Worm (Caenorhabditis elegans) whole organism, L1 larva: ENCODE measurements around the gene fkb-3.

Experiments
- C04F5.9 ChIP-seq: sonication (generic microtip); optimal IDR thresholded peaks from 2 replicates; lab custom pipeline; 2016; ENCODE audit warnings: missing genetic modification characterization, missing compliant biosample characterization
- C16A3.4 ChIP-seq: fragments of 150-350 bp; optimal IDR thresholded peaks from 2 replicates; lab custom pipeline; 2014; ENCODE audit warnings: missing biosample characterization, missing genetic modification characterization
- C34B4.2 ChIP-seq: sonication (generic microtip); optimal IDR thresholded peaks from 2 replicates; lab custom pipeline; 2017; ENCODE audit warnings: mild to moderate bottlenecking, missing genetic modification characterization, missing compliant biosample characterization
- aha-1 ChIP-seq: fragments of 150-350 bp; optimal IDR thresholded peaks from 2 replicates; lab custom pipeline; 2014; ENCODE audit warnings: missing biosample characterization, missing genetic modification characterization
- alr-1 ChIP-seq: fragments of 200-800 bp; sonication (Bioruptor generic); optimal IDR thresholded peaks from 2 replicates; lab custom pipeline; 2018; ENCODE audit warnings: borderline replicate concordance, mild to moderate bottlenecking, missing genetic modification characterization, missing compliant biosample characterization
- ama-1 ChIP-seq: fragments of 150-350 bp; optimal IDR thresholded peaks from 2 replicates; lab custom pipeline; 2014
- ceh-63 ChIP-seq: fragments of 200-800 bp; sonication (Bioruptor generic); optimal IDR thresholded peaks from 2 replicates; lab custom pipeline; 2018; ENCODE audit warnings: mild to moderate bottlenecking, missing genetic modification characterization, missing compliant biosample characterization
- ceh-8 ChIP-seq: fragments of 200-800 bp; sonication (Bioruptor generic); optimal IDR thresholded peaks from 2 replicates; lab custom pipeline; 2018; ENCODE audit warnings: mild to moderate bottlenecking, missing genetic modification characterization, moderate library complexity, missing compliant biosample characterization
- ceh-90 ChIP-seq: sonication (generic microtip); optimal IDR thresholded peaks from 2 replicates; lab custom pipeline; 2016; ENCODE audit warnings: missing genetic modification characterization, missing compliant biosample characterization
- dpl-1 ChIP-seq, 3 experiments: fragments of 150-350 bp in 2 of 3; sonication (generic microtip) in 1 of 3; optimal IDR thresholded peaks; 2 replicates each; lab custom pipeline; 2014 to 2017; ENCODE audit warnings: missing biosample characterization in 3 of 3, missing genetic modification characterization in 3 of 3, missing genetic modification reagents in 3 of 3
- efl-1 ChIP-seq, 4 experiments: fragments of 150-350 bp; optimal IDR thresholded peaks in 3 of 4; peaks in 1 of 4; 1 replicate in 1 of 4; 2 replicates in 3 of 4; lab custom pipeline; 2014; ENCODE audit warnings: missing biosample characterization in 2 of 4, missing genetic modification characterization in 2 of 4, missing genetic modification reagents in 2 of 4
- egl-13 ChIP-seq: sonication (generic microtip); optimal IDR thresholded peaks from 2 replicates; lab custom pipeline; 2016; ENCODE audit warnings: missing genotype, missing genetic modification reagents, missing genetic modification characterization, missing compliant biosample characterization
- egl-27 ChIP-seq, 2 experiments: fragments of 150-350 bp in 1 of 2; sonication (generic microtip); optimal IDR thresholded peaks; 3 replicates each; lab custom pipeline; 2017 to 2018; ENCODE audit warnings: missing biosample characterization in 2 of 2, missing genetic modification characterization in 2 of 2, missing genetic modification reagents in 2 of 2
- elt-2 ChIP-seq: sonication (generic microtip); optimal IDR thresholded peaks from 2 replicates; lab custom pipeline; 2016; ENCODE audit warnings: missing genetic modification characterization, mild to moderate bottlenecking, inconsistent platforms, missing compliant biosample characterization, missing genetic modification reagents
- elt-3 ChIP-seq, 6 experiments: fragments of 150-350 bp in 1 of 6; sonication (generic microtip); optimal IDR thresholded peaks; 2 replicates each; lab custom pipeline; 2017 to 2018; ENCODE audit warnings: missing biosample characterization in 6 of 6, missing genetic modification characterization in 6 of 6, inconsistent platforms in 1 of 6
- fkh-10 ChIP-seq: sonication (generic microtip); optimal IDR thresholded peaks from 2 replicates; lab custom pipeline; 2017; ENCODE audit warnings: missing biosample characterization, missing genetic modification reagents, missing genetic modification characterization
- grh-1 ChIP-seq: fragments of 200-800 bp; sonication (Bioruptor generic); IDR thresholded peaks from 2 replicates; pipeline ENCODE4 v1.3.6; 2022; ENCODE audit warnings: missing genetic modification reagents, missing genetic modification characterization, missing compliant biosample characterization
- hlh-4 ChIP-seq: sonication (generic microtip); optimal IDR thresholded peaks from 2 replicates; lab custom pipeline; 2016; ENCODE audit warnings: mild to moderate bottlenecking, missing genetic modification characterization, missing compliant biosample characterization
- hpl-2 ChIP-seq: fragments of 150-350 bp; optimal IDR thresholded peaks from 2 replicates; lab custom pipeline; 2014; ENCODE audit warnings: missing biosample characterization, missing genetic modification reagents, missing genetic modification characterization
- irx-1 ChIP-seq: sonication (generic microtip); optimal IDR thresholded peaks from 2 replicates; lab custom pipeline; 2016; ENCODE audit warnings: missing genetic modification characterization, missing compliant biosample characterization
- lin-13 ChIP-seq: fragments of 150-350 bp; optimal IDR thresholded peaks from 2 replicates; lab custom pipeline; 2014; ENCODE audit warnings: missing biosample characterization, missing genetic modification reagents, missing genetic modification characterization
- lin-35 ChIP-seq, 2 experiments: fragments of 150-350 bp; optimal IDR thresholded peaks; 2 replicates each; lab custom pipeline; 2014; ENCODE audit warnings: missing biosample characterization in 2 of 2, missing genetic modification characterization in 2 of 2, missing genetic modification reagents in 2 of 2
- lir-3 ChIP-seq: sonication (generic microtip); optimal IDR thresholded peaks from 2 replicates; lab custom pipeline; 2016; ENCODE audit warnings: mild to moderate bottlenecking, missing genetic modification characterization, moderate library complexity, missing compliant biosample characterization; ENCODE audit not compliant: poor library complexity
- lsy-2 ChIP-seq, 2 experiments: fragments of 150-350 bp; optimal IDR thresholded peaks; 2 replicates each; lab custom pipeline; 2014; ENCODE audit warnings: missing biosample characterization in 2 of 2, missing genetic modification characterization in 2 of 2
- mdl-1 ChIP-seq, 2 experiments: fragments of 150-350 bp; optimal IDR thresholded peaks; 2 replicates each; lab custom pipeline; 2014 to 2017; ENCODE audit warnings: missing biosample characterization in 2 of 2, missing genetic modification characterization in 2 of 2, inconsistent platforms in 1 of 2
- nhr-19 ChIP-seq: fragments of 200-800 bp; sonication (Bioruptor generic); conservative IDR thresholded peaks from 2 replicates; pipeline ENCODE4 v1.3.6; 2022; ENCODE audit warnings: missing genetic modification characterization, missing compliant biosample characterization
- nhr-20 ChIP-seq: sonication (generic microtip); optimal IDR thresholded peaks from 2 replicates; lab custom pipeline; 2016; ENCODE audit warnings: mild to moderate bottlenecking, missing genetic modification characterization, missing compliant biosample characterization
- nhr-28 ChIP-seq: fragments of 150-350 bp; optimal IDR thresholded peaks from 2 replicates; lab custom pipeline; 2014; ENCODE audit warnings: missing biosample characterization, missing genetic modification characterization
- nhr-77 ChIP-seq: fragments of 150-350 bp; optimal IDR thresholded peaks from 2 replicates; lab custom pipeline; 2014; ENCODE audit warnings: missing biosample characterization, missing genetic modification characterization
- pag-3 ChIP-seq: sonication (generic microtip); optimal IDR thresholded peaks from 2 replicates; lab custom pipeline; 2017; ENCODE audit warnings: missing genetic modification characterization, mild to moderate bottlenecking, missing compliant biosample characterization, antibody characterized with exemption, borderline replicate concordance; ENCODE audit not compliant: insufficient read depth
- pax-3 ChIP-seq: fragments of 200-800 bp; sonication (Bioruptor generic); optimal IDR thresholded peaks from 2 replicates; lab custom pipeline; 2018; ENCODE audit warnings: mild to moderate bottlenecking, missing genetic modification characterization, moderate library complexity, missing compliant biosample characterization
- pqm-1 ChIP-seq: sonication (generic microtip); optimal IDR thresholded peaks from 3 replicates; lab custom pipeline; 2017; ENCODE audit warnings: missing biosample characterization, missing genetic modification characterization
- skn-1 ChIP-seq: fragments of 150-350 bp; optimal IDR thresholded peaks from 2 replicates; lab custom pipeline; 2014; ENCODE audit warnings: missing biosample characterization, missing genetic modification characterization
- snu-23 ChIP-seq: sonication (generic microtip); optimal IDR thresholded peaks from 2 replicates; lab custom pipeline; 2016; ENCODE audit warnings: missing genetic modification characterization, missing compliant biosample characterization
- unc-130 ChIP-seq: fragments of 150-350 bp; optimal IDR thresholded peaks from 2 replicates; lab custom pipeline; 2017; ENCODE audit warnings: missing biosample characterization, missing genetic modification characterization, inconsistent platforms
- unc-30 ChIP-seq: sonication (generic microtip); optimal IDR thresholded peaks from 2 replicates; lab custom pipeline; 2017; ENCODE audit warnings: missing biosample characterization, missing genetic modification characterization
- unc-62 ChIP-seq: fragments of 150-350 bp; optimal IDR thresholded peaks from 2 replicates; lab custom pipeline; 2014; ENCODE audit warnings: missing biosample characterization, missing genetic modification reagents, missing genetic modification characterization
- ztf-4 ChIP-seq: fragments of 150-350 bp; optimal IDR thresholded peaks from 2 replicates; lab custom pipeline; 2014; ENCODE audit warnings: missing biosample characterization, missing genetic modification characterization

fkb-3 gene

ce11 chrV:7187295-7187694 is 37.7 kb upstream of the fkb-3 start:
- TF ChIP-seq pag-3 (tag; lab: Kevin White, UChicago) (no peak), lir-3 (tag; lab: Kevin White, UChicago) (no peak), pqm-1 (tag; lab: Kevin White, UChicago) (no peak), C16A3.4 (no peak), nhr-77 (no peak), nhr-28 (tag; lab: Kevin White, UChicago) (no peak), aha-1 (tag; lab: Kevin White, UChicago) (no peak), C04F5.9 (tag; lab: Kevin White, UChicago) (no peak), alr-1 (tag; lab: Kevin White, UChicago) (no peak), efl-1 (optimal IDR thresholded peaks at IDR 0.05; lab: Kevin White, UChicago) (no peak), efl-1 (GFP tag; optimal IDR thresholded peaks at IDR 0.05 in 1 of 2; lab: Kevin White, UChicago) (no peak), lin-13 (GFP tag; lab: Kevin White, UChicago) (no peak), ceh-90 (tag; lab: Kevin White, UChicago) (no peak)

DNA sequence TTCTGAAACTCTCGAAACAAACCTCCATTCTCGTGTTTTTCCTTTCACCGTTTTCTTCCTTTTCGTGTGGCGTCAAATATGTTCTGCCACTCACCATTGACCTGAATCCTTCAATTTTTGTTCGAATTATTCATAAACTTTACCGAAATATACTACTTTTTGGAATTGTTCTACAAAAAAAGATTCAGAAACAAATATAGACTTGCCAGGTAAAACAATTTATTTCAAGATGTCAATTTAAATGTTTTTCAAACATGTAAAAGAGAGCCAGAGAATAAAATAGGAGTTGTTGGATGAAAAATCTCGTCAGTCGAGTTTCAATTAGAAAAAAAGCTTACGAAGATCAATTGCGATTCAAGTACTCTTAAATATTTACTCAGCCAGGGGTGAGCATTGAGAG is 31.5 kb upstream of the fkb-3 start, which contains the start of gene F09G2.8:
F09G2.8 (minus strand) TSS at position 101 of the 400 bp plus-strand sequence.
- TF ChIP-seq nhr-20 (no peak), lir-3 (tag; lab: Kevin White, UChicago) (no peak), ceh-63 (GFP tag; lab: Kevin White, UChicago) (no peak), lin-13 (GFP tag; lab: Kevin White, UChicago) (no peak)
- TF ChIP-seq, all 84 proteins: peak for 0

ce11 chrV:7194818-7195217 is 30.2 kb upstream of the fkb-3 start:
- TF ChIP-seq ztf-4 (tag; lab: Kevin White, UChicago) = no peak
- TF ChIP-seq C04F5.9 (tag; lab: Kevin White, UChicago) = no peak
- TF ChIP-seq elt-3 (tag; optimal IDR thresholded peaks at IDR 0.05; lab: Kevin White, UChicago) = no peak
- no peak for TF ChIP-seq C34B4.2 (tag; lab: Kevin White, UChicago)
- no peak for TF ChIP-seq nhr-19 (GFP tag; lab: Robert Waterston, UW)
- no peak for TF ChIP-seq snu-23
- no peak for TF ChIP-seq hlh-4 (tag; lab: Kevin White, UChicago)
- TF ChIP-seq fkh-10 = no peak
- TF ChIP-seq irx-1 (tag; lab: Kevin White, UChicago) = no peak
- TF ChIP-seq ama-1 (lab: Kevin White, UChicago) = no peak
- TF ChIP-seq unc-30 (tag; lab: Kevin White, UChicago) = no peak
- TF ChIP-seq hpl-2 (GFP tag; lab: Kevin White, UChicago) = no peak
- TF ChIP-seq unc-62 = no peak
- TF ChIP-seq, all 84 proteins: peak for 0

DNA sequence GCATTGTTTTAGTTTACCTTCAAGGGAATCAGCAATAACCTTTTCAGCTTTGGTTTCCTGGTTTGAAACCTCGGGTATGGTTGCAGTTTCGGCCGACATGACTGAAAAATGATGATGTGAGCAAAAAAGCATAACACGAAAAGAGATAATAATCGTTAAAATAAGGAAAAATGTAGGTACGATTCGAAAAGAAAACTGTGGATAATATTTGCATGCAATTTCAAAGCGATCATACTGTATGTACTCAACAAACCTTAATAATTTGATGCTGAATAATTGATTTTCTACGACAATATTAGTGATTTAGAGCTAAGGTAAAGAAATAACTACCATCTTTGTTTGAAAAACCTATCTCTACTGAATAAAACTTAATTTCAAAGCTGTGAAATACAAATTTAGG is 29.0 kb upstream of the fkb-3 start, which contains the start of gene attf-2:
attf-2 (minus strand) TSS at position 101 of the 400 bp plus-strand sequence.
- no peak for TF ChIP-seq grh-1 (GFP tag; lab: Robert Waterston, UW)
- TF ChIP-seq mdl-1 (tag; optimal IDR thresholded peaks at IDR 0.05; lab: Kevin White, UChicago) = no peak
- no peak for TF ChIP-seq ceh-8 (GFP tag; lab: Kevin White, UChicago)
- TF ChIP-seq unc-130 = no peak
- TF ChIP-seq lsy-2 (tag; optimal IDR thresholded peaks at IDR 0.05; lab: Kevin White, UChicago) = no peak
- TF ChIP-seq snu-23 = no peak
- no peak for TF ChIP-seq dpl-1 (GFP tag; optimal IDR thresholded peaks at IDR 0.05; lab: Kevin White, UChicago)
- TF ChIP-seq efl-1 (optimal IDR thresholded peaks at IDR 0.05; lab: Kevin White, UChicago) = no peak
- no peak for TF ChIP-seq efl-1 (GFP tag; optimal IDR thresholded peaks at IDR 0.05 in 1 of 2; lab: Kevin White, UChicago)
- TF ChIP-seq pqm-1 (tag; lab: Kevin White, UChicago) = no peak
- TF ChIP-seq elt-2 = no peak
- TF ChIP-seq egl-13 (tag; lab: Kevin White, UChicago) = no peak
- TF ChIP-seq lin-13 (GFP tag; lab: Kevin White, UChicago) = no peak
- no peak for TF ChIP-seq egl-27 (tag; optimal IDR thresholded peaks at IDR 0.05; lab: Kevin White, UChicago)
- no peak for TF ChIP-seq lin-35 (GFP tag; optimal IDR thresholded peaks at IDR 0.05; lab: Kevin White, UChicago)
- TF ChIP-seq ceh-90 (tag; lab: Kevin White, UChicago) = no peak
- no peak for TF ChIP-seq pax-3 (tag; lab: Kevin White, UChicago)
- no peak for TF ChIP-seq skn-1 (tag; lab: Kevin White, UChicago)
